Worm (Caenorhabditis elegans): ENCODE measurements around the gene unc-27.

DNA sequence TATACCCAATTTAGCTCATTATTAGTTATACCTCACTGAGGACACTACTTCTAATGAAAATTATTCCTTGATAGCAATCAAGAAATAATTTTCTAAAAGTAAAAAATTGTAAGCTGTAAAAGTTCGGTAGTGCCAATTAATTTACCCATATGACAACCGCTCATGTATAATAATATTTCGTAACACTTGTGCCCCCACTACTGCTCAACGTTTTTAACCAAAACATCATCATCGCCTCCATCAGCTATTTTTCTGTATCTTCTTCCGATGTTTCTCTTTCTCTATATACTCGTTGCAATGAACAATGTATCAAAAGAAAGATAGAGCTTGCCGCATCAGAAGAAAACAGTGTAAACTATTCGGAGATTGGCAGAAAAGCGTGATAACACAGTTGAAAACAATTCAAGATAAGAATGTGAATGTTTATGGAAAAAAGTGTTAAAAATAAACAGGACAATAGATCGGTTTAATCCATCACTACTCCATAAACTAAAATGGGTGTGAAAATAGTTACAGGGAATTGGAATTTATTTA lies 1.5 kb upstream of the unc-27 start:
- TF ChIP-seq snpc-4 (tag; optimal IDR thresholded peaks at IDR 0.05) (no peak), ztf-11 (tag; optimal IDR thresholded peaks at IDR 0.05) (no peak), elt-1 (tag; optimal IDR thresholded peaks at IDR 0.05; ENCODE audit: borderline replicate concordance, insufficient read depth) (no peak), elt-3 (tag; optimal IDR thresholded peaks at IDR 0.05) (no peak), sem-2 (GFP tag; optimal IDR thresholded peaks at IDR 0.05) (no peak), mab-5 (tag; optimal IDR thresholded peaks at IDR 0.05) (no peak), unc-62 (GFP tag; optimal IDR thresholded peaks at IDR 0.05) (no peak), nhr-28 (tag; optimal IDR thresholded peaks at IDR 0.05) (no peak), sptf-1 (tag; optimal IDR thresholded peaks at IDR 0.05) (no peak), nhr-237 (tag; optimal IDR thresholded peaks at IDR 0.05) (no peak)
